Worm (Caenorhabditis elegans): ENCODE data around the gene aco-1.

DNA sequence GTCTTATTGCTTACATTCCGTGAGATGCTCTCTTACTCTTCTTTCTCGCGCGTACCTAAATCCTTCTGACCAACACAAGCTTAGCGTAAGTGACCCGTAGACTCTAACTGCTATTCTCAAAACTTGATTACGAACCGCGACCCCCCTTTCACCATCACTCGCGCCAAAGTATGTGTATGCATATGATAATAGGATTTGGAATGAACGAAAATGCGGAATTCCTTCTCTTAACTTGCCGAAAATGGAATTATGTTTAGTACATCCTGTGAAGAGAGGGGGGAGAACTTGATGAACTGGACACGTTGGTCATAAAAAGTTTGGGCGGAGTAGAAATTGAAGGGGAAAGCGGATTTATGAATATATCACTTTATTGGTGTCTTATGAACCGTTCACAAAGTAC is 47.2 kb downstream of the aco-1 start:
- TF ChIP-seq lin-13 (tag; optimal IDR thresholded peaks at IDR 0.05) (no peak), ceh-39 (tag; optimal IDR thresholded peaks at IDR 0.05) (no peak)
